Fruit fly (Drosophila melanogaster) whole organism, wandering third instar larva: ENCODE measurements around the gene CG10628.
A peak's percentile ranks its signal among the peaks of the same experiment; 100 is the strongest.

Source experiments
- Hr78 ChIP-seq: fragments of >200 bp; optimal IDR thresholded peaks from 2 replicates; lab custom pipeline; 2017; ENCODE audit warnings: missing biosample characterization, missing genetic modification characterization
- brk ChIP-seq: fragments of 200-800 bp; sonication (Bioruptor generic); optimal IDR thresholded peaks from 2 replicates; lab custom pipeline; 2016; ENCODE audit warnings: missing biosample characterization, mild to moderate bottlenecking, missing genetic modification characterization
- fru ChIP-seq: fragments of 200-800 bp; sonication (Bioruptor generic); optimal IDR thresholded peaks from 3 replicates; lab custom pipeline; 2016; ENCODE audit warnings: missing biosample characterization, mild to moderate bottlenecking, missing genetic modification characterization
- psq ChIP-seq: fragments of 200-800 bp; sonication (Bioruptor generic); optimal IDR thresholded peaks from 3 replicates; lab custom pipeline; 2017; ENCODE audit warnings: missing biosample characterization, mild to moderate bottlenecking, missing genetic modification characterization, moderate library complexity
- sage ChIP-seq: fragments of 200-800 bp; sonication (Bioruptor generic); optimal IDR thresholded peaks from 2 replicates; lab custom pipeline; 2016; ENCODE audit warnings: missing biosample characterization, mild to moderate bottlenecking, missing genetic modification characterization
- usp ChIP-seq: fragments of >200 bp; optimal IDR thresholded peaks from 2 replicates; lab custom pipeline; 2017; ENCODE audit warnings: missing biosample characterization, missing genetic modification characterization

DNA sequence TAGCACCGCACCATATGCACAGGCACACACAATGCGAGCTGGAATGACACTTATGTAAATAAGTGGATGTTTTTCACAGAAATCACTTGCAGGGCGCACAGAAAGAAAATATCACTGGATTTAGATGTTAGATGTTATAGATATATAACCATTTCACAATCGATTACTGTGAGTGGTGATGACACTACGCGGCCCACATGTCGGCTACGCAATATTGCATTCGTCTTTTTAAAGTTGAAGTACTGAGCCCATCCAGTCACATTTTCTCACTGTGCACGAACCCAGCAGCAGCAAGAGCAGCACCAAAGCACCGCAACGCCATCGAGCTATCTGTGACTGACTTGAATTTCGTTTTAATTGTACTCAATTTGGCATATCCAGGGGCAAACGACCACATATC is 35.9 kb downstream of the CG10628 start:
- TF ChIP-seq brk (GFP tag; lab: Kevin White, UChicago): no peak
- TF ChIP-seq sage (GFP tag; lab: Kevin White, UChicago): no peak
- TF ChIP-seq usp (GFP tag; lab: Kevin White, UChicago): no peak
- TF ChIP-seq psq: no peak
- TF ChIP-seq fru: peak; percentile 9
- TF ChIP-seq Hr78 (GFP tag; lab: Kevin White, UChicago): no peak
